Fruit fly (Drosophila melanogaster) whole organism: ENCODE data around the gene CG34028.

ENCODE experiments used
- pan ChIP-seq: fragments of >200 bp; optimal IDR thresholded peaks from 2 replicates; lab custom pipeline; 2017
- psq ChIP-seq: fragments of >200 bp; optimal IDR thresholded peaks from 2 replicates; lab custom pipeline; 2017
- usp ChIP-seq: fragments of >200 bp; optimal IDR thresholded peaks from 2 replicates; lab custom pipeline; 2017; ENCODE audit warnings: missing biosample characterization, missing genetic modification characterization, mixed read lengths

DNA sequence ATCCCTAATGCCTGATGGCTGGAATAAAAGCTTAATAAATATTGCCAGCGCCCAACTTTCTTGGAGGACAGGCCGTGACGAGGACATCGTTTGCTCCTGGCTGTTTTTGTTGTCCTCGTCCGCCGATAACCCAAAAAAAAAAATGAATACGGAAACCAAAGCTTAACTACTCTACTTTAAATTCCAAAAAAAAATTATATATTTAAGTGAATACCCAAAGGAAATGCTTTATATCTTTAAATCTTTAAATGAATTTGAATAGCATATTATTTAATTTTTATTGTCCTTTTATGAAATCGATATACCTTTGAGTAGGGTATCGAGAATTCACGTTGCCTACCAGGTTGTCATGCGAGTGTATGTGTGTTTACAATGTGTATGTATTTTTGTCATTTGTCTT, 8.9 kb downstream of the CG34028 start:
- no peak for TF ChIP-seq psq (lab: Kevin White, UChicago)
- TF ChIP-seq pan (lab: Kevin White, UChicago), result no peak
- TF ChIP-seq usp (GFP tag; lab: Kevin White, UChicago), result no peak
